Fruit fly (Drosophila melanogaster): ENCODE measurements around the gene Arp8.

- TF ChIP-seq Sox102F (GFP tag; optimal IDR thresholded peaks at IDR 0.05) (no peak), fd85E (GFP tag; optimal IDR thresholded peaks at IDR 0.05) (no peak), svp (GFP tag) (no peak)
These were observed 40.9 kb downstream of the Arp8 start, which contains the start of gene CG12986 for dm6 chrX:17819635-17820139.

Measured in whole organism, prepupa.